Worm (Caenorhabditis elegans): ENCODE results near the gene math-3.

math-3 gene

ce11 chrII:1756072-1756471 is 15.8 kb upstream of the math-3 start, which contains the start of gene F36H5.17:
F36H5.17 (minus strand) TSS chrII:1756172.
- TF ChIP-seq ets-7 (tag; optimal IDR thresholded peaks at IDR 0.05) (no peak), tra-4 (tag; optimal IDR thresholded peaks at IDR 0.05) (no peak), tbx-37 (GFP tag; conservative IDR thresholded peaks at IDR 0.05) (no peak), B0310.2 (tag; optimal IDR thresholded peaks at IDR 0.05) (no peak), ceh-13 (GFP tag; optimal IDR thresholded peaks at IDR 0.05) (no peak), tbx-11 (GFP tag; IDR thresholded peaks at IDR 0.05) (no peak), hnd-1 (tag; optimal IDR thresholded peaks at IDR 0.05) (no peak), F13C5.2 (tag; optimal IDR thresholded peaks at IDR 0.05) (no peak), aly-1 (tag; optimal IDR thresholded peaks at IDR 0.05) (no peak), ceh-36 (tag; optimal IDR thresholded peaks at IDR 0.05) (no peak), hmbx-1 (tag; optimal IDR thresholded peaks at IDR 0.05) (no peak), flt-1 (GFP tag; IDR thresholded peaks at IDR 0.05) (no peak), scrt-1 (GFP tag; IDR thresholded peaks at IDR 0.05) (no peak), sea-1 (GFP tag; conservative IDR thresholded peaks at IDR 0.05) (no peak), hmg-4 (GFP tag; optimal IDR thresholded peaks at IDR 0.05) (no peak), pes-1 (GFP tag; IDR thresholded peaks at IDR 0.05) (no peak), ama-1 (optimal IDR thresholded peaks at IDR 0.05) (no peak)

- TF ChIP-seq F13C5.2 (tag; optimal IDR thresholded peaks at IDR 0.05), result no peak
- TF ChIP-seq ama-1 (optimal IDR thresholded peaks at IDR 0.05), result no peak
- TF ChIP-seq scrt-1 (GFP tag; IDR thresholded peaks at IDR 0.05), result no peak
- TF ChIP-seq tra-4 (tag; optimal IDR thresholded peaks at IDR 0.05), result no peak
- no peak for TF ChIP-seq sea-1 (GFP tag; conservative IDR thresholded peaks at IDR 0.05)
- TF ChIP-seq hnd-1 (tag; optimal IDR thresholded peaks at IDR 0.05), result no peak
- no peak for TF ChIP-seq aly-1 (tag; optimal IDR thresholded peaks at IDR 0.05)
- TF ChIP-seq pes-1 (GFP tag; IDR thresholded peaks at IDR 0.05), result no peak
- TF ChIP-seq ets-7 (tag; optimal IDR thresholded peaks at IDR 0.05), result no peak
- TF ChIP-seq hmg-4 (GFP tag; optimal IDR thresholded peaks at IDR 0.05), result no peak
- TF ChIP-seq hmbx-1 (tag; optimal IDR thresholded peaks at IDR 0.05), result no peak
- TF ChIP-seq tbx-37 (GFP tag; conservative IDR thresholded peaks at IDR 0.05), result no peak
- no peak for TF ChIP-seq tbx-11 (GFP tag; IDR thresholded peaks at IDR 0.05)
- TF ChIP-seq ceh-36 (tag; optimal IDR thresholded peaks at IDR 0.05), result no peak
- no peak for TF ChIP-seq ceh-13 (GFP tag; optimal IDR thresholded peaks at IDR 0.05)
- no peak for TF ChIP-seq flt-1 (GFP tag; IDR thresholded peaks at IDR 0.05)
These were observed 15.3 kb upstream of the math-3 start, which contains the start of gene fbxb-53 for ce11 chrII:1756582-1756981. fbxb-53 (plus strand) TSS chrII:1756882.

- no peak for TF ChIP-seq aly-1 (tag; optimal IDR thresholded peaks at IDR 0.05)
- no peak for TF ChIP-seq flt-1 (GFP tag; IDR thresholded peaks at IDR 0.05)
- TF ChIP-seq hnd-1 (tag; optimal IDR thresholded peaks at IDR 0.05), result no peak
- no peak for TF ChIP-seq pes-1 (GFP tag; IDR thresholded peaks at IDR 0.05)
- no peak for TF ChIP-seq hmbx-1 (tag; optimal IDR thresholded peaks at IDR 0.05)
- no peak for TF ChIP-seq ets-7 (tag; optimal IDR thresholded peaks at IDR 0.05)
- no peak for TF ChIP-seq scrt-1 (GFP tag; IDR thresholded peaks at IDR 0.05)
- no peak for TF ChIP-seq ama-1 (optimal IDR thresholded peaks at IDR 0.05)
- TF ChIP-seq hmg-4 (GFP tag; optimal IDR thresholded peaks at IDR 0.05), result no peak
- no peak for TF ChIP-seq F13C5.2 (tag; optimal IDR thresholded peaks at IDR 0.05)
- no peak for TF ChIP-seq sea-1 (GFP tag; conservative IDR thresholded peaks at IDR 0.05)
These were observed 14.9 kb upstream of the math-3 start, which contains the start of gene F36H5.10 for ce11 chrII:1757033-1757432. F36H5.10 (plus strand) TSS chrII:1757333.

- TF ChIP-seq B0310.2 (tag; optimal IDR thresholded peaks at IDR 0.05), result no peak
These were observed 12.3 kb upstream of the math-3 start, which contains the start of gene F36H5.18 for ce11 chrII:1759602-1760001. F36H5.18 (plus strand) TSS chrII:1759902.

ce11 chrII:1761564-1761963 is 10.3 kb upstream of the math-3 start, which contains the start of gene F36H5.4:
F36H5.4 (plus strand) TSS chrII:1761864.
- TF ChIP-seq ceh-13 (GFP tag; optimal IDR thresholded peaks at IDR 0.05), result no peak
- TF ChIP-seq tbx-37 (GFP tag; conservative IDR thresholded peaks at IDR 0.05), result no peak
- TF ChIP-seq pes-1 (GFP tag; IDR thresholded peaks at IDR 0.05), result no peak
- TF ChIP-seq B0310.2 (tag; optimal IDR thresholded peaks at IDR 0.05), result no peak
- no peak for TF ChIP-seq sea-1 (GFP tag; conservative IDR thresholded peaks at IDR 0.05)
- no peak for TF ChIP-seq ets-7 (tag; optimal IDR thresholded peaks at IDR 0.05)
- no peak for TF ChIP-seq hmbx-1 (tag; optimal IDR thresholded peaks at IDR 0.05)
- TF ChIP-seq scrt-1 (GFP tag; IDR thresholded peaks at IDR 0.05), result no peak
- no peak for TF ChIP-seq hmg-4 (GFP tag; optimal IDR thresholded peaks at IDR 0.05)
- TF ChIP-seq ama-1 (optimal IDR thresholded peaks at IDR 0.05), result no peak

- TF ChIP-seq hnd-1 (tag; optimal IDR thresholded peaks at IDR 0.05) (no peak), ets-7 (tag; optimal IDR thresholded peaks at IDR 0.05) (no peak), F13C5.2 (tag; optimal IDR thresholded peaks at IDR 0.05) (no peak), hmbx-1 (tag; optimal IDR thresholded peaks at IDR 0.05) (no peak), tra-4 (tag; optimal IDR thresholded peaks at IDR 0.05) (no peak), hmg-4 (GFP tag; optimal IDR thresholded peaks at IDR 0.05) (no peak), tbx-11 (GFP tag; IDR thresholded peaks at IDR 0.05) (no peak), ceh-36 (tag; optimal IDR thresholded peaks at IDR 0.05) (no peak), flt-1 (GFP tag; IDR thresholded peaks at IDR 0.05) (no peak), B0310.2 (tag; optimal IDR thresholded peaks at IDR 0.05) (no peak), tbx-37 (GFP tag; conservative IDR thresholded peaks at IDR 0.05) (no peak), ama-1 (optimal IDR thresholded peaks at IDR 0.05) (no peak), sea-1 (GFP tag; conservative IDR thresholded peaks at IDR 0.05) (no peak), pes-1 (GFP tag; IDR thresholded peaks at IDR 0.05) (no peak)
These were observed 8.8 kb upstream of the math-3 start, which contains the start of gene math-28 for ce11 chrII:1763072-1763471. math-28 (plus strand) TSS chrII:1763372.

ce11 chrII:1766715-1767114 is 5.2 kb upstream of the math-3 start:
- TF ChIP-seq hmg-4 (GFP tag; optimal IDR thresholded peaks at IDR 0.05) (no peak), hmbx-1 (tag; optimal IDR thresholded peaks at IDR 0.05) (no peak), ceh-36 (tag; optimal IDR thresholded peaks at IDR 0.05) (no peak), hnd-1 (tag; optimal IDR thresholded peaks at IDR 0.05) (no peak), aly-1 (tag; optimal IDR thresholded peaks at IDR 0.05) (no peak), flt-1 (GFP tag; IDR thresholded peaks at IDR 0.05) (no peak), tra-4 (tag; optimal IDR thresholded peaks at IDR 0.05) (no peak), scrt-1 (GFP tag; IDR thresholded peaks at IDR 0.05) (no peak), B0310.2 (tag; optimal IDR thresholded peaks at IDR 0.05) (no peak), tbx-37 (GFP tag; conservative IDR thresholded peaks at IDR 0.05) (no peak), ceh-13 (GFP tag; optimal IDR thresholded peaks at IDR 0.05) (no peak), ets-7 (tag; optimal IDR thresholded peaks at IDR 0.05) (no peak)
